Worm (Caenorhabditis elegans): ENCODE measurements around the gene hip-1.
A peak's percentile ranks its signal among the peaks of the same experiment; 100 is the strongest.

DNA sequence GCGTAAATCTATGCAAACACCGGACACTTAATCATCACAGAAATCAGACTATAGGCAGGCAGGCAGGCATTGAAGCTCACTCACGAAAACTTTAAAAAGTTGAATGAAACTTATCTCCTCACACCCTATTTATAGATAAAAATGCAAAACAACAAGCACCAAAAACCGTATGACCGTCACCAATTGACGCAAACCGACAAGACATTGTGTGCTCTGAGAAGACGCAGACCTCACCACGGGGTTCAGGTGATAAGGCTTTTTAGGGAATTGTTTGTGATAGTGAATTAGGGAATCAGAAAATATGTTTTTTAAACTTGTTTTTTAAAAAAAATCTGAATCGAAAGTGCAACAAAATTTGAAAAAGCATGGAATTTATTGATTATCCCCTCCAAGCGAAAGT is 4.4 kb upstream of the hip-1 start, which contains the start of gene T12D8.5:
- TF ChIP-seq aly-2 (tag; optimal IDR thresholded peaks at IDR 0.05) (no peak), peb-1 (tag; optimal IDR thresholded peaks at IDR 0.05) (no peak), nhr-12 (tag; optimal IDR thresholded peaks at IDR 0.05) (no peak), ztf-11 (tag; optimal IDR thresholded peaks at IDR 0.05) (no peak), nhr-10 (tag; optimal IDR thresholded peaks at IDR 0.05) (no peak), snpc-4 (tag; optimal IDR thresholded peaks at IDR 0.05) (no peak), nhr-77 (tag; optimal IDR thresholded peaks at IDR 0.05) (no peak), nhr-11 (tag; optimal IDR thresholded peaks at IDR 0.05) (no peak), fos-1 (tag; optimal IDR thresholded peaks at IDR 0.05) (peak; percentile 62), sma-9 (GFP tag; optimal IDR thresholded peaks at IDR 0.05) (peak; percentile 34), sma-9 (tag; optimal IDR thresholded peaks at IDR 0.05) (no peak), lsy-2 (tag; optimal IDR thresholded peaks at IDR 0.05) (no peak), ztf-4 (tag; optimal IDR thresholded peaks at IDR 0.05) (no peak)
